Worm (Caenorhabditis elegans) whole organism, L2 larva: ENCODE data around the gene dod-17.

Experiments used
- F13H6.1 ChIP-seq: sonication (generic microtip); optimal IDR thresholded peaks from 2 replicates; lab custom pipeline; 2016; ENCODE audit warnings: missing genetic modification characterization, missing compliant biosample characterization
- alr-1 ChIP-seq: fragments of 150-350 bp; optimal IDR thresholded peaks from 2 replicates; lab custom pipeline; 2014; ENCODE audit warnings: missing biosample characterization, missing genetic modification characterization
- mdl-1 ChIP-seq, 2 experiments: fragments of 150-350 bp in 1 of 2; sonication (generic microtip) in 1 of 2; optimal IDR thresholded peaks; 2 replicates each; lab custom pipeline; 2017; ENCODE audit warnings: missing biosample characterization in 2 of 2, missing genetic modification characterization in 2 of 2
- nhr-237 ChIP-seq: fragments of 150-350 bp; optimal IDR thresholded peaks from 2 replicates; lab custom pipeline; 2014; ENCODE audit warnings: missing biosample characterization, missing genetic modification characterization
- skn-1 ChIP-seq: sonication (generic microtip); optimal IDR thresholded peaks from 2 replicates; lab custom pipeline; 2017; ENCODE audit warnings: missing biosample characterization, missing genetic modification characterization
- snpc-4 ChIP-seq: fragments of 150-350 bp; optimal IDR thresholded peaks from 2 replicates; lab custom pipeline; 2014; ENCODE audit warnings: missing biosample characterization, missing genetic modification characterization
- ztf-4 ChIP-seq: fragments of 150-350 bp; optimal IDR thresholded peaks from 2 replicates; lab custom pipeline; 2014; ENCODE audit warnings: missing biosample characterization, missing genetic modification characterization

- no peak for TF ChIP-seq snpc-4 (tag; lab: Kevin White, UChicago)
- TF ChIP-seq nhr-237, result no peak
- TF ChIP-seq ztf-4 (tag; lab: Kevin White, UChicago), result no peak
- TF ChIP-seq alr-1 (tag; lab: Kevin White, UChicago), result no peak
- no peak for TF ChIP-seq mdl-1 (tag; optimal IDR thresholded peaks at IDR 0.05; lab: Kevin White, UChicago)
- TF ChIP-seq F13H6.1 (tag; lab: Kevin White, UChicago), result no peak
- TF ChIP-seq skn-1 (tag; lab: Kevin White, UChicago), result no peak
These were observed 27.6 kb upstream of the dod-17 start, which contains the start of gene F55G11.10 for ce11 chrIV:12948470-12948869.
